Worm (Caenorhabditis elegans) whole organism, L4 larva: ENCODE data around the gene C49F5.5.

Source experiments
- D1046.2 ChIP-seq: fragments of 200-800 bp; sonication (Bioruptor generic); IDR thresholded peaks from 2 replicates; pipeline ENCODE4 v1.3.6; 2022; ENCODE audit warnings: missing genetic modification characterization, missing compliant biosample characterization
- F44E2.7 ChIP-seq: fragments of 200-800 bp; sonication (Bioruptor generic); IDR thresholded peaks from 2 replicates; pipeline ENCODE4 v2.1.2; 2022; ENCODE audit warnings: missing genetic modification characterization, missing compliant biosample characterization
- F49E8.2 ChIP-seq: sonication (generic microtip); optimal IDR thresholded peaks from 2 replicates; lab custom pipeline; 2016; ENCODE audit warnings: missing compliant biosample characterization, mild to moderate bottlenecking, missing genetic modification characterization, borderline replicate concordance
- T26A8.4 ChIP-seq: fragments of 200-800 bp; sonication (Bioruptor generic); IDR thresholded peaks from 2 replicates; pipeline ENCODE4 v1.3.6; 2022; ENCODE audit warnings: missing genetic modification characterization, missing compliant biosample characterization
- Y5F2A.4 ChIP-seq: fragments of 200-800 bp; sonication (Bioruptor generic); optimal IDR thresholded peaks from 2 replicates; lab custom pipeline; 2018; ENCODE audit warnings: mild to moderate bottlenecking, missing genetic modification characterization, missing compliant biosample characterization
- ZK337.2 ChIP-seq: fragments of 200-800 bp; sonication (Bioruptor generic); IDR thresholded peaks from 2 replicates; pipeline ENCODE4 v1.3.6; 2022; ENCODE audit warnings: missing genetic modification reagents, missing genetic modification characterization, missing compliant biosample characterization
- aha-1 ChIP-seq: fragments of 150-350 bp; peaks from one replicate; lab custom pipeline; 2014; ENCODE audit warnings: missing biosample characterization, missing genetic modification characterization
- ama-1 ChIP-seq: fragments of 150-350 bp; optimal IDR thresholded peaks from 2 replicates; lab custom pipeline; 2014; ENCODE audit warnings: inconsistent platforms, mixed read lengths
- attf-4 ChIP-seq: sonication (generic microtip); optimal IDR thresholded peaks from 3 replicates; lab custom pipeline; 2017; ENCODE audit warnings: missing biosample characterization, missing genetic modification characterization
- ceh-20 ChIP-seq: fragments of 200-800 bp; sonication (Bioruptor generic); IDR thresholded peaks from 2 replicates; pipeline ENCODE4 v1.3.6; 2022; ENCODE audit warnings: missing genetic modification reagents, missing genetic modification characterization, missing compliant biosample characterization
- ceh-82 ChIP-seq: sonication (generic microtip); optimal IDR thresholded peaks from 2 replicates; lab custom pipeline; 2017; ENCODE audit warnings: missing biosample characterization, missing genetic modification characterization
- cey-2 ChIP-seq: sonication (generic microtip); optimal IDR thresholded peaks from 3 replicates; lab custom pipeline; 2017; ENCODE audit warnings: missing genetic modification characterization, mild to moderate bottlenecking, missing compliant biosample characterization, antibody characterized with exemption, borderline replicate concordance; ENCODE audit not compliant: insufficient read depth
- ctbp-1 ChIP-seq: fragments of 200-800 bp; sonication (Bioruptor generic); IDR thresholded peaks from 2 replicates; pipeline ENCODE4 v1.3.6; 2022; ENCODE audit warnings: missing genetic modification reagents, missing genetic modification characterization, missing compliant biosample characterization
- daf-16 ChIP-seq, 3 experiments: sonication (generic microtip); optimal IDR thresholded peaks; 2 replicates each; lab custom pipeline; 2016 to 2017; ENCODE audit warnings: missing genetic modification characterization in 3 of 3, missing genetic modification reagents in 3 of 3, mild to moderate bottlenecking in 2 of 3, missing compliant biosample characterization in 2 of 3, missing biosample characterization in 1 of 3, moderate library complexity in 1 of 3
- dpl-1 ChIP-seq: fragments of 150-350 bp; optimal IDR thresholded peaks from 2 replicates; lab custom pipeline; 2014; ENCODE audit warnings: missing biosample characterization, missing genetic modification reagents, missing genetic modification characterization
- duxl-1 ChIP-seq: sonication (generic microtip); optimal IDR thresholded peaks from 2 replicates; lab custom pipeline; 2016; ENCODE audit warnings: mild to moderate bottlenecking, missing genetic modification characterization, moderate library complexity, missing compliant biosample characterization; ENCODE audit not compliant: poor library complexity
- dve-1 ChIP-seq: sonication (generic microtip); optimal IDR thresholded peaks from 2 replicates; lab custom pipeline; 2017; ENCODE audit warnings: antibody characterized with exemption, mild to moderate bottlenecking, missing genetic modification characterization, missing compliant biosample characterization; ENCODE audit not compliant: insufficient read depth
- egl-27 ChIP-seq: sonication (generic microtip); optimal IDR thresholded peaks from 3 replicates; lab custom pipeline; 2017; ENCODE audit warnings: missing biosample characterization, missing genetic modification reagents, missing genetic modification characterization
- egl-43 ChIP-seq: fragments of 200-800 bp; sonication (Bioruptor generic); IDR thresholded peaks from 2 replicates; pipeline ENCODE4 v1.3.6; 2022; ENCODE audit warnings: missing genetic modification reagents, missing genetic modification characterization, missing compliant biosample characterization
- gei-8 ChIP-seq: fragments of 200-800 bp; sonication (Bioruptor generic); optimal IDR thresholded peaks from 2 replicates; lab custom pipeline; 2018; ENCODE audit warnings: mild to moderate bottlenecking, missing genetic modification characterization, missing compliant biosample characterization
- hif-1 ChIP-seq, 2 experiments: sonication (generic microtip); optimal IDR thresholded peaks; 2 replicates each; lab custom pipeline; 2016 to 2017; ENCODE audit warnings: missing compliant biosample characterization in 2 of 2, missing genetic modification characterization in 2 of 2, missing genetic modification reagents in 2 of 2, missing genotype in 2 of 2, mild to moderate bottlenecking in 1 of 2
- hmg-1.1 ChIP-seq: fragments of 200-800 bp; sonication (Bioruptor generic); IDR thresholded peaks from 2 replicates; pipeline ENCODE4 v1.3.6; 2022; ENCODE audit warnings: missing genetic modification reagents, missing genetic modification characterization, missing compliant biosample characterization
- jun-1 ChIP-seq: fragments of 150-350 bp; optimal IDR thresholded peaks from 2 replicates; lab custom pipeline; 2014; ENCODE audit warnings: missing biosample characterization, missing genetic modification reagents, missing genetic modification characterization
- lin-13 ChIP-seq: fragments of 150-350 bp; optimal IDR thresholded peaks from 2 replicates; lab custom pipeline; 2014; ENCODE audit warnings: missing biosample characterization, missing genetic modification reagents, missing genetic modification characterization
- lin-15B ChIP-seq: fragments of 150-350 bp; sonication (generic microtip); optimal IDR thresholded peaks from 3 replicates; lab custom pipeline; 2014; ENCODE audit warnings: missing biosample characterization, missing genetic modification characterization
- lsy-2 ChIP-seq, 2 experiments: fragments of 150-350 bp in 1 of 2; sonication (generic microtip) in 1 of 2; optimal IDR thresholded peaks; 2 replicates each; lab custom pipeline; 2014 to 2017; ENCODE audit warnings: missing biosample characterization in 2 of 2, missing genetic modification characterization in 2 of 2
- madf-5 ChIP-seq, 2 experiments: fragments of 200-800 bp; sonication (Bioruptor generic); IDR thresholded peaks; 2 replicates each; pipeline ENCODE4 v1.3.6; 2022; ENCODE audit warnings: missing compliant biosample characterization in 2 of 2, missing genetic modification characterization in 2 of 2
- mdt-29 ChIP-seq: fragments of 200-800 bp; sonication (Bioruptor generic); IDR thresholded peaks from 2 replicates; pipeline ENCODE4 v1.3.6; 2022; ENCODE audit warnings: missing genetic modification reagents, missing genetic modification characterization, missing compliant biosample characterization
- mes-2 ChIP-seq: sonication (generic microtip); optimal IDR thresholded peaks from 2 replicates; lab custom pipeline; 2016; ENCODE audit warnings: missing genotype, mild to moderate bottlenecking, missing genetic modification characterization, missing compliant biosample characterization; ENCODE audit not compliant: poor library complexity, severe bottlenecking
- mxl-2 ChIP-seq: fragments of 200-800 bp; sonication (Bioruptor generic); conservative IDR thresholded peaks from 2 replicates; pipeline ENCODE4 v1.3.6; 2022; ENCODE audit warnings: missing genetic modification reagents, missing genetic modification characterization, missing compliant biosample characterization
- nhr-10 ChIP-seq: fragments of 150-350 bp; optimal IDR thresholded peaks from 2 replicates; lab custom pipeline; 2014; ENCODE audit warnings: missing biosample characterization, missing genetic modification characterization
- nhr-25 ChIP-seq: sonication (generic microtip); optimal IDR thresholded peaks from 2 replicates; lab custom pipeline; 2017; ENCODE audit warnings: missing genetic modification characterization, mild to moderate bottlenecking, missing compliant biosample characterization, antibody characterized with exemption, moderate library complexity, borderline replicate concordance; ENCODE audit not compliant: insufficient read depth
- nhr-28 ChIP-seq: fragments of 150-350 bp; optimal IDR thresholded peaks from 2 replicates; lab custom pipeline; 2014; ENCODE audit warnings: missing biosample characterization, missing genetic modification characterization
- nhr-42 ChIP-seq: fragments of 200-800 bp; sonication (Bioruptor generic); IDR thresholded peaks from 2 replicates; pipeline ENCODE4 v1.3.6; 2022; ENCODE audit warnings: missing genetic modification characterization, missing compliant biosample characterization
- nhr-48 ChIP-seq: sonication (generic microtip); optimal IDR thresholded peaks from 2 replicates; lab custom pipeline; 2016; ENCODE audit warnings: mild to moderate bottlenecking, missing genetic modification characterization, missing compliant biosample characterization
- nhr-77 ChIP-seq: fragments of 150-350 bp; optimal IDR thresholded peaks from 2 replicates; lab custom pipeline; 2014; ENCODE audit warnings: missing biosample characterization, missing genetic modification characterization
- php-3 ChIP-seq: fragments of 200-800 bp; sonication (Bioruptor generic); IDR thresholded peaks from 2 replicates; pipeline ENCODE4 v1.3.6; 2022; ENCODE audit warnings: missing genetic modification reagents, missing genetic modification characterization, missing compliant biosample characterization
- rbr-2 ChIP-seq: sonication (generic microtip); optimal IDR thresholded peaks from 2 replicates; lab custom pipeline; 2016; ENCODE audit warnings: missing genotype, missing genetic modification characterization, missing compliant biosample characterization
- sdz-12 ChIP-seq: fragments of 200-800 bp; sonication (Bioruptor generic); optimal IDR thresholded peaks from 2 replicates; lab custom pipeline; 2018; ENCODE audit warnings: mild to moderate bottlenecking, missing genetic modification characterization, missing compliant biosample characterization
- set-16 ChIP-seq: fragments of 200-800 bp; sonication (Bioruptor generic); IDR thresholded peaks from 2 replicates; pipeline ENCODE4 v1.3.6; 2022; ENCODE audit warnings: missing genetic modification reagents, missing genetic modification characterization, missing compliant biosample characterization
- skn-1 ChIP-seq: fragments of 150-350 bp; optimal IDR thresholded peaks from 2 replicates; lab custom pipeline; 2014; ENCODE audit warnings: missing biosample characterization, missing genetic modification characterization
- snpc-4 ChIP-seq: fragments of 150-350 bp; optimal IDR thresholded peaks from 2 replicates; lab custom pipeline; 2014; ENCODE audit warnings: missing biosample characterization, missing genetic modification characterization
- tra-1 ChIP-seq: fragments of 200-800 bp; sonication (Bioruptor generic); IDR thresholded peaks from 2 replicates; pipeline ENCODE4 v1.3.6; 2022; ENCODE audit warnings: missing genetic modification reagents, missing genetic modification characterization, missing compliant biosample characterization
- zag-1 ChIP-seq: fragments of 150-350 bp; optimal IDR thresholded peaks from 2 replicates; lab custom pipeline; 2014; ENCODE audit warnings: missing biosample characterization, missing genetic modification characterization
- zfp-2 ChIP-seq: sonication (generic microtip); optimal IDR thresholded peaks from 2 replicates; lab custom pipeline; 2016; ENCODE audit warnings: mild to moderate bottlenecking, missing genetic modification characterization, missing compliant biosample characterization
- zfp-3 ChIP-seq: fragments of 200-800 bp; sonication (Bioruptor generic); conservative IDR thresholded peaks from 2 replicates; pipeline ENCODE4 v1.3.6; 2022; ENCODE audit warnings: missing genetic modification reagents, missing genetic modification characterization, missing compliant biosample characterization
- zip-11 ChIP-seq: fragments of 200-800 bp; sonication (Bioruptor generic); IDR thresholded peaks from 2 replicates; pipeline ENCODE4 v1.3.6; 2022; ENCODE audit warnings: missing genetic modification characterization, missing compliant biosample characterization
- zip-2 ChIP-seq: fragments of 150-350 bp; optimal IDR thresholded peaks from 2 replicates; lab custom pipeline; 2014; ENCODE audit warnings: missing biosample characterization, missing genetic modification characterization
- ztf-7 ChIP-seq: fragments of 150-350 bp; optimal IDR thresholded peaks from 2 replicates; lab custom pipeline; 2014; ENCODE audit warnings: missing biosample characterization, missing genetic modification characterization

The C49F5.5 gene

ce11 chrX:11967034-11967433 lies 19.0 kb upstream of the C49F5.5 start:
- TF ChIP-seq aha-1 (tag; lab: Kevin White, UChicago): peak; percentile 96
- no peak for TF ChIP-seq cey-2 (tag; lab: Kevin White, UChicago)
- no peak for TF ChIP-seq mes-2 (tag; lab: Kevin White, UChicago)
- no peak for TF ChIP-seq ctbp-1
- no peak for TF ChIP-seq egl-43 (GFP tag; lab: Robert Waterston, UW)
- TF ChIP-seq ama-1 (lab: Kevin White, UChicago): peak; percentile 57
- TF ChIP-seq, all 104 proteins: peak for 2

ce11 chrX:11968024-11968598 lies 17.9 kb upstream of the C49F5.5 start:
- TF ChIP-seq nhr-28 (tag; lab: Kevin White, UChicago) (peak; percentile 81), madf-5 (GFP tag; IDR thresholded peaks at IDR 0.05; lab: Robert Waterston, UW) (no peak), rbr-2 (tag; lab: Kevin White, UChicago) (no peak), gei-8 (GFP tag; lab: Kevin White, UChicago) (no peak), daf-16 (GFP tag; optimal IDR thresholded peaks at IDR 0.05; lab: Kevin White, UChicago) (no peak), daf-16 (tag; optimal IDR thresholded peaks at IDR 0.05; lab: Kevin White, UChicago) (peak; percentile 80), sdz-12 (GFP tag; lab: Kevin White, UChicago) (no peak), nhr-42 (GFP tag; lab: Robert Waterston, UW) (peak; percentile 31; the same call in 1 of the 2 replicates), nhr-10 (tag; lab: Kevin White, UChicago) (no peak), zag-1 (tag; lab: Kevin White, UChicago) (no peak), set-16 (no peak), hmg-1.1 (GFP tag; lab: Robert Waterston, UW) (no peak), dpl-1 (no peak), F44E2.7 (GFP tag; lab: Robert Waterston, UW) (no peak), F49E8.2 (tag; lab: Kevin White, UChicago) (no peak), tra-1 (GFP tag; lab: Robert Waterston, UW) (peak; percentile 61), snpc-4 (tag; lab: Kevin White, UChicago) (no peak), Y5F2A.4 (GFP tag; lab: Kevin White, UChicago) (no peak), ZK337.2 (GFP tag; lab: Robert Waterston, UW) (no peak), skn-1 (tag; lab: Kevin White, UChicago) (no peak), hif-1 (tag; optimal IDR thresholded peaks at IDR 0.05; lab: Kevin White, UChicago) (peak in 1 of 2 experiments; percentile 65), zip-2 (tag; lab: Kevin White, UChicago) (no peak), T26A8.4 (no peak; the same call in 1 of the 2 replicates), php-3 (GFP tag; lab: Robert Waterston, UW) (peak; percentile 83), dve-1 (peak; percentile 81), attf-4 (tag; lab: Kevin White, UChicago) (no peak), nhr-48 (tag; lab: Kevin White, UChicago) (peak; percentile 7), mxl-2 (no peak), ztf-7 (no peak), jun-1 (tag; lab: Kevin White, UChicago) (no peak), zfp-3 (peak; percentile 84), D1046.2 (GFP tag; lab: Robert Waterston, UW) (no peak), zfp-2 (tag; lab: Kevin White, UChicago) (no peak), nhr-25 (tag; lab: Kevin White, UChicago) (peak; percentile 6), zip-11 (no peak), nhr-77 (tag; lab: Kevin White, UChicago) (no peak), ceh-20 (GFP tag; lab: Robert Waterston, UW) (no peak; the same call in 1 of the 2 replicates), ceh-82 (no peak), duxl-1 (tag; lab: Kevin White, UChicago) (peak; percentile 12), egl-27 (tag; lab: Kevin White, UChicago) (no peak), lin-13 (no peak), lsy-2 (tag; optimal IDR thresholded peaks at IDR 0.05; lab: Kevin White, UChicago) (peak in 1 of 2 experiments; percentile 20), mdt-29 (no peak), lin-15B (tag; lab: Kevin White, UChicago) (no peak)
